Worm (Caenorhabditis elegans) whole organism, L3 larva: Measurements from ENCODE around the gene F54D8.10.
"Not testable (repeated sequence)": the region's sequence is repeated elsewhere in the genome, so short reads cannot be mapped to it uniquely, and the experiment has no call there.

ENCODE experiments used
- R02D3.7 ChIP-seq: fragments of 150-350 bp; optimal IDR thresholded peaks from 2 replicates; lab custom pipeline; 2014; ENCODE audit warnings: missing biosample characterization, missing genetic modification characterization
- ZK546.5 ChIP-seq: sonication (generic microtip); optimal IDR thresholded peaks from 2 replicates; lab custom pipeline; 2017; ENCODE audit warnings: missing biosample characterization, missing genetic modification characterization
- aly-2 ChIP-seq: fragments of 150-350 bp; optimal IDR thresholded peaks from 2 replicates; lab custom pipeline; 2014; ENCODE audit warnings: missing biosample characterization, missing genetic modification characterization
- ama-1 ChIP-seq: fragments of 150-350 bp; optimal IDR thresholded peaks from 2 replicates; lab custom pipeline; 2018
- elt-1 ChIP-seq: fragments of 150-350 bp; optimal IDR thresholded peaks from 2 replicates; lab custom pipeline; 2014; ENCODE audit warnings: missing biosample characterization, missing genetic modification characterization
- hmg-11 ChIP-seq: sonication (generic microtip); optimal IDR thresholded peaks from 2 replicates; lab custom pipeline; 2016; ENCODE audit warnings: missing genetic modification characterization, missing compliant biosample characterization
- snpc-4 ChIP-seq: fragments of 150-350 bp; optimal IDR thresholded peaks from 2 replicates; lab custom pipeline; 2014; ENCODE audit warnings: missing biosample characterization, missing genetic modification characterization
- unc-62 ChIP-seq: fragments of 150-350 bp; sonication (generic microtip); optimal IDR thresholded peaks from 4 replicates; lab custom pipeline; 2014; ENCODE audit warnings: missing biosample characterization, missing genetic modification reagents, missing genetic modification characterization
- ztf-11 ChIP-seq: fragments of 150-350 bp; optimal IDR thresholded peaks from 2 replicates; lab custom pipeline; 2014; ENCODE audit warnings: missing biosample characterization, missing genetic modification characterization

DNA sequence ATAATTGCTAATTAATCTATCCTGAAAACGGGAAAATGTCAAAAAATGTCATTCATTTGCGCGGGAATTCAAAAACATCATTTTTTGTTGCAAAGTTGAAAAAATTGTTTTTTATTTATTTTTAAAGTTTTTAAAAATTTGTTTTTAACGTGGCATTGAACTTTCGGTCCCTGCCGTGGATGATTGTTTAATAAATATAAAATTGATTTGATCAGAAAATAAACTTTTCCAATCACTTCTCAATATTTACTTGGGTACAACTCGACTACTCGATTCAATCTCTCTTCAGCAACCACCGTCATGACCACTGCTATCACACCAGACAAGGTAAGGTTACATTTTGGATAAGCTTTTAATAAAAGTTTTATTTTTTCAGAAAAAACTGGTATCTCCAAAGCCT, 32.2 kb upstream of the F54D8.10 start, which contains the start of gene C45G9.4:
- TF ChIP-seq ama-1 (lab: Kevin White, UChicago); unc-62; snpc-4 (tag; lab: Kevin White, UChicago); R02D3.7 (tag; lab: Kevin White, UChicago); hmg-11 (tag; lab: Kevin White, UChicago); elt-1 (tag; lab: Kevin White, UChicago); ztf-11 (tag; lab: Kevin White, UChicago); ZK546.5 (tag; lab: Kevin White, UChicago); aly-2: not testable (repeated sequence)
